Fruit fly (Drosophila melanogaster): Measurements from ENCODE around the gene Sos.
A peak's percentile ranks its signal among the peaks of the same experiment; 100 is the strongest.

Sos gene

dm6 chr2L:13827557-13827956 is 13.9 kb downstream of the Sos start, which contains the start of gene PolG1 (continued):
- no peak for TF ChIP-seq Atf6 (GFP tag; IDR thresholded peaks at IDR 0.05)
- no peak for TF ChIP-seq Lim3 (GFP tag; IDR thresholded peaks at IDR 0.05)
- TF ChIP-seq YL-1 (GFP tag; optimal IDR thresholded peaks at IDR 0.05): peak; percentile 24
- TF ChIP-seq odd (GFP tag; optimal IDR thresholded peaks at IDR 0.05): no peak
- no peak for TF ChIP-seq CG7786 (GFP tag; optimal IDR thresholded peaks at IDR 0.05)
- no peak for TF ChIP-seq chinmo (GFP tag; IDR thresholded peaks at IDR 0.05; ENCODE audit: partially characterized antibody)
- TF ChIP-seq CG1024 (GFP tag; IDR thresholded peaks at IDR 0.05): no peak
- TF ChIP-seq fd102C (GFP tag; optimal IDR thresholded peaks at IDR 0.05): no peak
- no peak for TF ChIP-seq zfh1 (GFP tag; IDR thresholded peaks at IDR 0.05)
- no peak for TF ChIP-seq CG2199 (GFP tag; IDR thresholded peaks at IDR 0.05)
- TF ChIP-seq CG10267 (tag; optimal IDR thresholded peaks at IDR 0.05): no peak
- TF ChIP-seq CG14710 (tag; optimal IDR thresholded peaks at IDR 0.05): no peak
- TF ChIP-seq CG10321 (GFP tag; IDR thresholded peaks at IDR 0.05): no peak
- no peak for TF ChIP-seq wek (GFP tag; optimal IDR thresholded peaks at IDR 0.05)
- TF ChIP-seq CG6683 (GFP tag; optimal IDR thresholded peaks at IDR 0.05): no peak
- TF ChIP-seq CG11504 (tag; optimal IDR thresholded peaks at IDR 0.05): no peak
- no peak for TF ChIP-seq CG7745 (tag; optimal IDR thresholded peaks at IDR 0.05)
- no peak for TF ChIP-seq NK7.1 (GFP tag; optimal IDR thresholded peaks at IDR 0.05)
- TF ChIP-seq E2f2 (GFP tag; IDR thresholded peaks at IDR 0.05): peak; percentile 31

DNA sequence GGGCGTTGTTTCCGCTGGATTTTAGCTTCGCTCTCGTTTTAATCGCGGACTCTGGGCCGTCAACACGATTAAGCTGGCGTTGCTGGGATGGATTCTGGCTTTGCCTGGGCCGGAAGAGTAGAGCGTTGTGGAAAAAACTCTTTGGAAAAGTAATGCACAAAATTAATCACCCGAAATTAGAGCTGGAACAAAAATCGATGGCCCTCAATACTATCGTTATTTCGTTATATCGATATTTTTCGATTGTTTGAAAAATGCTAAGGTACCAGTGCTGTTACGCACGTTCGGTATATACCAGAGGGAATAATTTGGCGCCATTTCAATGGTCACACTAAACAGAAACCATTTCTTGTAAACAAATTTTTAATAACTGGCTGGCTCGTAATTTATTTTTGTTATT is 15.9 kb downstream of the Sos start, which contains the start of the genes Arpc1 and Orc5:
Arpc1 (minus strand) TSS at position 202 of the 400 bp plus-strand sequence.
Orc5 (plus strand) TSS at position 298 of the 400 bp plus-strand sequence.
- peak; percentile 46 for TF ChIP-seq HmgD (GFP tag; optimal IDR thresholded peaks at IDR 0.05)
- TF ChIP-seq gfzf (GFP tag; optimal IDR thresholded peaks at IDR 0.05): peak; percentile 93
- no peak for TF ChIP-seq CG10209 (GFP tag; optimal IDR thresholded peaks at IDR 0.05)
- TF ChIP-seq slou (GFP tag; optimal IDR thresholded peaks at IDR 0.05): no peak
- TF ChIP-seq dan (GFP tag; IDR thresholded peaks at IDR 0.05): no peak
- TF ChIP-seq pfk (GFP tag; optimal IDR thresholded peaks at IDR 0.05): no peak
- TF ChIP-seq gem (tag; optimal IDR thresholded peaks at IDR 0.05): no peak
- TF ChIP-seq Dad (GFP tag; optimal IDR thresholded peaks at IDR 0.05): no peak
- peak; percentile 50 for TF ChIP-seq CG7271 (tag; optimal IDR thresholded peaks at IDR 0.05)
- TF ChIP-seq vnd (GFP tag; IDR thresholded peaks at IDR 0.05; ENCODE audit: partially characterized antibody): peak; percentile 73
- peak; percentile 11 for TF ChIP-seq CG3995 (GFP tag; optimal IDR thresholded peaks at IDR 0.05)
- no peak for TF ChIP-seq gce (GFP tag; IDR thresholded peaks at IDR 0.05)
- peak; percentile 62 for TF ChIP-seq Ets97D (GFP tag; optimal IDR thresholded peaks at IDR 0.05)
- no peak for TF ChIP-seq kah (GFP tag; optimal IDR thresholded peaks at IDR 0.05)
- peak; percentile 93 for TF ChIP-seq CG13287 (GFP tag; IDR thresholded peaks at IDR 0.05; ENCODE audit: partially characterized antibody)
- TF ChIP-seq YL-1 (GFP tag; optimal IDR thresholded peaks at IDR 0.05): peak; percentile 82
- no peak for TF ChIP-seq CG11247 (GFP tag; IDR thresholded peaks at IDR 0.05)
- peak; percentile 88 for TF ChIP-seq Dll (GFP tag; IDR thresholded peaks at IDR 0.05; ENCODE audit: partially characterized antibody)
- TF ChIP-seq scrt (GFP tag; optimal IDR thresholded peaks at IDR 0.05): no peak
- TF ChIP-seq Blimp-1 (GFP tag; optimal IDR thresholded peaks at IDR 0.05): no peak
- no peak for TF ChIP-seq ind (GFP tag; optimal IDR thresholded peaks at IDR 0.05)
- peak; percentile 92 for TF ChIP-seq hbn (GFP tag; IDR thresholded peaks at IDR 0.05; ENCODE audit: partially characterized antibody)
- peak; percentile 88 for TF ChIP-seq Dp (GFP tag; optimal IDR thresholded peaks at IDR 0.05)
- TF ChIP-seq grau (tag; optimal IDR thresholded peaks at IDR 0.05): peak; percentile 48
- peak; percentile 51 for TF ChIP-seq CG15514 (GFP tag; optimal IDR thresholded peaks at IDR 0.05)
- peak; percentile 76 for TF ChIP-seq E2f1 (GFP tag; IDR thresholded peaks at IDR 0.05)
- peak; percentile 56 for TF ChIP-seq phol (tag; optimal IDR thresholded peaks at IDR 0.05)
- TF ChIP-seq HLH4C (GFP tag; IDR thresholded peaks at IDR 0.05; ENCODE audit: partially characterized antibody): peak; percentile 77
- TF ChIP-seq CG12659 (GFP tag; optimal IDR thresholded peaks at IDR 0.05): peak; percentile 79
- peak; percentile 10 for TF ChIP-seq D (optimal IDR thresholded peaks at IDR 0.05)
- no peak for TF ChIP-seq D (GFP tag; optimal IDR thresholded peaks at IDR 0.05)
- TF ChIP-seq CG18476 (GFP tag; optimal IDR thresholded peaks at IDR 0.05): no peak
